Worm (Caenorhabditis elegans): ENCODE measurements around the gene T14G12.6.
A peak's percentile ranks its signal among the peaks of the same experiment; 100 is the strongest.

T14G12.6 gene

DNA sequence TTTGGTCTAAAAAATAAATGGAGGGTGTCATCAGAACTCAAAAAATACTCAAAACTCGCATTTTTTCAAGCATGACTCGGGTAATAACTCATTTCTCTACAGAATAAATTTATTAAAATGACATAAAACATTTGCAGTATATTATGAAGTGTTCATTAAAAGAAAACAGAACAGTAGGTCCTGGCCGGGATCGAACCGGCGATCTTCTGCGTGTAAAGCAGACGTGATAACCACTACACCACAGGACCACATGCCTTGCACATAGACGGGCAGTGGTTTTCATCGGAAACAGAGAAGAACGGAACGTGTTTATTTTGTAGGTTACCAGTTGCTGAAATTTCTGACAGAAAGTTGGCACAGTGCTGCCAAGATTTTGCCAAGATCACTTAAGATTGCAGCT, 34.1 kb upstream of the T14G12.6 start (continued):
- TF ChIP-seq unc-130 (GFP tag; optimal IDR thresholded peaks at IDR 0.05) = peak; percentile 20
- 0 out of 2 replicates have a peak, but pooled peaks have one; percentile 43 for TF ChIP-seq zfp-3 (GFP tag; conservative IDR thresholded peaks at IDR 0.05)
- TF ChIP-seq snpc-4 (tag; optimal IDR thresholded peaks at IDR 0.05) = no peak
- TF ChIP-seq hlh-30 (tag; optimal IDR thresholded peaks at IDR 0.05; ENCODE audit: insufficient read depth) = peak; percentile 32
- TF ChIP-seq ceh-44 (GFP tag; IDR thresholded peaks at IDR 0.05) = no peak
- TF ChIP-seq daf-19 (GFP tag; conservative IDR thresholded peaks at IDR 0.05) = 0 out of 2 replicates have a peak, but pooled peaks have one; percentile 61
- TF ChIP-seq nhr-10 (tag; optimal IDR thresholded peaks at IDR 0.05) = no peak
- TF ChIP-seq F44E2.7 (GFP tag; IDR thresholded peaks at IDR 0.05) = no peak
- TF ChIP-seq mep-1 (tag; optimal IDR thresholded peaks at IDR 0.05) = peak; percentile 56
- no peak for TF ChIP-seq nhr-28 (tag; optimal IDR thresholded peaks at IDR 0.05)
- no peak for TF ChIP-seq F10B5.3 (tag; optimal IDR thresholded peaks at IDR 0.05)
- TF ChIP-seq fkh-10 (GFP tag; optimal IDR thresholded peaks at IDR 0.05) = no peak
- TF ChIP-seq lin-15B (tag; optimal IDR thresholded peaks at IDR 0.05) = no peak
- TF ChIP-seq lin-1 (GFP tag; IDR thresholded peaks at IDR 0.05) = peak; percentile 74; the same call in 1 of the 2 replicates
- TF ChIP-seq nhr-6 (tag; optimal IDR thresholded peaks at IDR 0.05) = peak; percentile 54
- 0 out of 2 replicates have a peak, but pooled peaks have one; percentile 42 for TF ChIP-seq daf-8 (GFP tag; IDR thresholded peaks at IDR 0.05)
- TF ChIP-seq ZK337.2 (GFP tag; IDR thresholded peaks at IDR 0.05) = 0 out of 2 replicates have a peak, but pooled peaks have one; percentile 27
- peak; percentile 53 for TF ChIP-seq mes-2 (tag; optimal IDR thresholded peaks at IDR 0.05; ENCODE audit: poor library complexity, severe bottlenecking)
- no peak for TF ChIP-seq ztf-7 (tag; optimal IDR thresholded peaks at IDR 0.05)
- peak; percentile 7 for TF ChIP-seq rbr-2 (tag; optimal IDR thresholded peaks at IDR 0.05)
- no peak for TF ChIP-seq nhr-11 (tag; optimal IDR thresholded peaks at IDR 0.05)
- peak; percentile 81 for TF ChIP-seq vab-7 (GFP tag; IDR thresholded peaks at IDR 0.05)
- TF ChIP-seq snpc-1.2 (GFP tag; IDR thresholded peaks at IDR 0.05) = peak; percentile 83
- peak; percentile 74 to 84; a peak in 1 of 4 replicates for TF ChIP-seq madf-5 (GFP tag; IDR thresholded peaks at IDR 0.05)
- TF ChIP-seq lim-7 (GFP tag; IDR thresholded peaks at IDR 0.05) = peak; percentile 88
- peak; percentile 12 for TF ChIP-seq nhr-48 (tag; optimal IDR thresholded peaks at IDR 0.05)
- TF ChIP-seq ceh-20 (GFP tag; IDR thresholded peaks at IDR 0.05) = 0 out of 2 replicates have a peak, but pooled peaks have one; percentile 10
- TF ChIP-seq gei-8 (GFP tag; optimal IDR thresholded peaks at IDR 0.05) = peak; percentile 28
- TF ChIP-seq dmd-8 (GFP tag; IDR thresholded peaks at IDR 0.05) = peak; percentile 78
- peak; percentile 57; the same call in 1 of the 2 replicates for TF ChIP-seq mdt-29 (GFP tag; IDR thresholded peaks at IDR 0.05)
- TF ChIP-seq tra-1 (GFP tag; IDR thresholded peaks at IDR 0.05) = peak; percentile 75
- TF ChIP-seq egl-43 (GFP tag; IDR thresholded peaks at IDR 0.05) = peak; percentile 76
- TF ChIP-seq Y48G9A.11 (GFP tag; IDR thresholded peaks at IDR 0.05) = 0 out of 2 replicates have a peak, but pooled peaks have one; percentile 27
- no peak for TF ChIP-seq set-16 (GFP tag; IDR thresholded peaks at IDR 0.05)
- TF ChIP-seq unc-62 (GFP tag; optimal IDR thresholded peaks at IDR 0.05 in 1 of 2) = no peak
- TF ChIP-seq unc-62 (tag; optimal IDR thresholded peaks at IDR 0.05) = no peak
- TF ChIP-seq arid-1 (GFP tag; conservative IDR thresholded peaks at IDR 0.05) = 0 out of 2 replicates have a peak, but pooled peaks have one; percentile 26
- 0 out of 2 replicates have a peak, but pooled peaks have one; percentile 30 for TF ChIP-seq madf-9 (GFP tag; conservative IDR thresholded peaks at IDR 0.05)
- TF ChIP-seq D1046.2 (GFP tag; IDR thresholded peaks at IDR 0.05) = peak; percentile 63; the same call in 1 of the 2 replicates
- peak; percentile 42 for TF ChIP-seq F49E8.2 (tag; optimal IDR thresholded peaks at IDR 0.05; ENCODE audit: borderline replicate concordance)
- TF ChIP-seq ztf-11 (tag; optimal IDR thresholded peaks at IDR 0.05) = no peak
- TF ChIP-seq hlh-11 (tag; optimal IDR thresholded peaks at IDR 0.05) = peak; percentile 20
- peak; percentile 96 for TF ChIP-seq aha-1 (tag)
- TF ChIP-seq dmd-9 (GFP tag; IDR thresholded peaks at IDR 0.05) = 0 out of 2 replicates have a peak, but pooled peaks have one; percentile 13

Measured in whole organism, L4 larva.